Fruit fly (Drosophila melanogaster): Measurements from ENCODE around the gene Dhrs4.

The Dhrs4 gene

dm6 chr3L:5154917-5155613 is 13.6 kb upstream of the Dhrs4 start:
- TF ChIP-seq CG13204 (GFP tag; optimal IDR thresholded peaks at IDR 0.05) (no peak), CG4496 (GFP tag; IDR thresholded peaks at IDR 0.05) (peak; percentile 68), Pif1B (GFP tag; optimal IDR thresholded peaks at IDR 0.05) (no peak), CG15710 (tag; optimal IDR thresholded peaks at IDR 0.05) (peak; percentile 52), CG32121 (GFP tag; IDR thresholded peaks at IDR 0.05) (peak; percentile 49; the same call in 1 of the 2 replicates), Snoo (tag; optimal IDR thresholded peaks at IDR 0.05) (peak; percentile 44), CG34367 (tag; optimal IDR thresholded peaks at IDR 0.05) (no peak), CG17806 (tag; optimal IDR thresholded peaks at IDR 0.05) (peak; percentile 51)

- TF ChIP-seq CG17806 (tag; optimal IDR thresholded peaks at IDR 0.05) = no peak
- peak; percentile 12; the same call in 1 of the 3 replicates for TF ChIP-seq CG4496 (GFP tag; IDR thresholded peaks at IDR 0.05)
- no peak for TF ChIP-seq rn (GFP tag; IDR thresholded peaks at IDR 0.05)
- TF ChIP-seq CG15710 (tag; optimal IDR thresholded peaks at IDR 0.05) = peak; percentile 31
- no peak for TF ChIP-seq D1 (tag; optimal IDR thresholded peaks at IDR 0.05)
- TF ChIP-seq Pif1B (GFP tag; optimal IDR thresholded peaks at IDR 0.05) = no peak
- TF ChIP-seq gl (tag; optimal IDR thresholded peaks at IDR 0.05) = no peak
- TF ChIP-seq EcR (GFP tag; optimal IDR thresholded peaks at IDR 0.05) = no peak
- no peak for TF ChIP-seq CG13204 (GFP tag; optimal IDR thresholded peaks at IDR 0.05)
- TF ChIP-seq CG8301 (tag; optimal IDR thresholded peaks at IDR 0.05) = no peak
These were observed 10.9 kb upstream of the Dhrs4 start, which contains the start of the genes Gen and Srp54k for dm6 chr3L:5152354-5152806. TSS of gene Gen (minus strand) at chr3L:5152376. TSS of gene Srp54k (plus strand) at chr3L:5152678.

dm6 chr3L:5145814-5146244 is 4.4 kb upstream of the Dhrs4 start, which contains the start of the genes Fitm and AlaRS-m:
TSS of gene Fitm (minus strand) at chr3L:5146063.
TSS of gene AlaRS-m (plus strand) at chr3L:5146098.
- no peak for TF ChIP-seq CG34367 (tag; optimal IDR thresholded peaks at IDR 0.05)
- no peak for TF ChIP-seq CG10348 (GFP tag; IDR thresholded peaks at IDR 0.05)
- TF ChIP-seq Snoo (tag; optimal IDR thresholded peaks at IDR 0.05) = no peak
- no peak for TF ChIP-seq CG4496 (GFP tag; IDR thresholded peaks at IDR 0.05)
- TF ChIP-seq fd96Ca (GFP tag; IDR thresholded peaks at IDR 0.05) = no peak
- TF ChIP-seq rn (GFP tag; IDR thresholded peaks at IDR 0.05) = no peak
- no peak for TF ChIP-seq CG15710 (tag; optimal IDR thresholded peaks at IDR 0.05)
- no peak for TF ChIP-seq CG14655 (GFP tag; optimal IDR thresholded peaks at IDR 0.05)
- no peak for TF ChIP-seq D1 (tag; optimal IDR thresholded peaks at IDR 0.05)
- no peak for TF ChIP-seq CG13204 (GFP tag; optimal IDR thresholded peaks at IDR 0.05)
- TF ChIP-seq CG9948 (tag; optimal IDR thresholded peaks at IDR 0.05) = no peak
- TF ChIP-seq CG17806 (tag; optimal IDR thresholded peaks at IDR 0.05) = no peak
- TF ChIP-seq Pif1B (GFP tag; optimal IDR thresholded peaks at IDR 0.05) = no peak

dm6 chr3L:5139312-5139711 is 2.1 kb downstream of the Dhrs4 start, which contains the start of the genes Tcs5 and CHMP2B:
TSS of gene Tcs5 (minus strand) at chr3L:5139395.
TSS of gene CHMP2B (plus strand) at chr3L:5139619.
- TF ChIP-seq CG8301 (tag; optimal IDR thresholded peaks at IDR 0.05) = peak; percentile 100
- peak; percentile 71 for TF ChIP-seq EcR (GFP tag; optimal IDR thresholded peaks at IDR 0.05)
- TF ChIP-seq fd96Ca (GFP tag; IDR thresholded peaks at IDR 0.05) = peak; percentile 100
- peak; percentile 100 for TF ChIP-seq Ets98B (GFP tag; IDR thresholded peaks at IDR 0.05)
- peak; percentile 100 for TF ChIP-seq Pif1A (GFP tag; optimal IDR thresholded peaks at IDR 0.05)
- peak; percentile 100 for TF ChIP-seq Pif1B (GFP tag; optimal IDR thresholded peaks at IDR 0.05)
- TF ChIP-seq D1 (tag; optimal IDR thresholded peaks at IDR 0.05) = no peak
- peak; percentile 100 for TF ChIP-seq CG8159 (tag; optimal IDR thresholded peaks at IDR 0.05)
- TF ChIP-seq gl (tag; optimal IDR thresholded peaks at IDR 0.05) = peak; percentile 99
- peak; percentile 100 for TF ChIP-seq CG32121 (GFP tag; IDR thresholded peaks at IDR 0.05)
- TF ChIP-seq CG17806 (tag; optimal IDR thresholded peaks at IDR 0.05) = peak; percentile 100
- TF ChIP-seq CG15710 (tag; optimal IDR thresholded peaks at IDR 0.05) = peak; percentile 100
- TF ChIP-seq CG9948 (tag; optimal IDR thresholded peaks at IDR 0.05) = peak; percentile 100
- peak; percentile 100 for TF ChIP-seq CG10348 (GFP tag; IDR thresholded peaks at IDR 0.05)
- peak; percentile 100 for TF ChIP-seq CG14655 (GFP tag; optimal IDR thresholded peaks at IDR 0.05)
- peak; percentile 100 for TF ChIP-seq Snoo (tag; optimal IDR thresholded peaks at IDR 0.05)
- peak; percentile 100 for TF ChIP-seq CG4496 (GFP tag; IDR thresholded peaks at IDR 0.05)
- TF ChIP-seq CG13204 (GFP tag; optimal IDR thresholded peaks at IDR 0.05) = peak; percentile 98
- TF ChIP-seq CG34367 (tag; optimal IDR thresholded peaks at IDR 0.05) = peak; percentile 100
- peak; percentile 100 for TF ChIP-seq CG12605 (GFP tag; IDR thresholded peaks at IDR 0.05)
- TF ChIP-seq rn (GFP tag; IDR thresholded peaks at IDR 0.05) = peak; percentile 100

dm6 chr3L:5136123-5136522 is 5.3 kb downstream of the Dhrs4 start, which contains the start of the genes CG10674 and CG4611:
TSS of gene CG10674 (minus strand) at chr3L:5136292.
TSS of gene CG4611 (plus strand) at chr3L:5136376.
- TF ChIP-seq Ets98B (GFP tag; IDR thresholded peaks at IDR 0.05) = no peak
- TF ChIP-seq CG32121 (GFP tag; IDR thresholded peaks at IDR 0.05) = no peak
- no peak for TF ChIP-seq CG17806 (tag; optimal IDR thresholded peaks at IDR 0.05)
- no peak for TF ChIP-seq CG8159 (tag; optimal IDR thresholded peaks at IDR 0.05)
- no peak for TF ChIP-seq Pif1A (GFP tag; optimal IDR thresholded peaks at IDR 0.05)
- TF ChIP-seq CG34367 (tag; optimal IDR thresholded peaks at IDR 0.05) = no peak

Measured in whole organism, pupa.